Worm (Caenorhabditis elegans) whole organism, L4/young adult: ENCODE data around the gene srh-44.

ENCODE experiments used
- W03F9.2 ChIP-seq: fragments of 150-350 bp; optimal IDR thresholded peaks from 2 replicates; lab custom pipeline; 2014; ENCODE audit warnings: missing biosample characterization, missing genetic modification characterization
- dao-5 ChIP-seq: sonication (generic microtip); optimal IDR thresholded peaks from 2 replicates; lab custom pipeline; 2016; ENCODE audit warnings: missing genotype, missing genetic modification characterization, moderate library complexity, missing compliant biosample characterization
- him-1 ChIP-seq: sonication (generic microtip); optimal IDR thresholded peaks from 2 replicates; lab custom pipeline; 2016; ENCODE audit warnings: missing genotype, missing genetic modification reagents, missing genetic modification characterization, missing compliant biosample characterization

ce11 chrII:11544714-11545113 is 29.8 kb downstream of the srh-44 start, which contains the start of gene F54D5.9:
- no peak for TF ChIP-seq W03F9.2
- TF ChIP-seq him-1 (tag; lab: Kevin White, UChicago), result no peak
- no peak for TF ChIP-seq dao-5 (tag; lab: Kevin White, UChicago)
